Worm (Caenorhabditis elegans): ENCODE results near the gene srg-28.

The srg-28 gene

ce11 chrV:5303389-5303788, 31.3 kb upstream of the srg-28 start, which contains the start of gene ncx-2:
ncx-2 (plus strand) TSS chrV:5303689.
- TF ChIP-seq hlh-1 (tag; optimal IDR thresholded peaks at IDR 0.05): no peak
- TF ChIP-seq nhr-12 (tag; optimal IDR thresholded peaks at IDR 0.05): no peak
- no peak for TF ChIP-seq unc-120 (tag; optimal IDR thresholded peaks at IDR 0.05; ENCODE audit: poor library complexity, severe bottlenecking)
- no peak for TF ChIP-seq M03D4.4 (tag; optimal IDR thresholded peaks at IDR 0.05)

ce11 chrV:5304366-5304765, 30.3 kb upstream of the srg-28 start:
- TF ChIP-seq nhr-237 (tag; optimal IDR thresholded peaks at IDR 0.05): no peak
- TF ChIP-seq nhr-2 (tag; optimal IDR thresholded peaks at IDR 0.05): no peak
- no peak for TF ChIP-seq tbx-8 (GFP tag; optimal IDR thresholded peaks at IDR 0.05)
- TF ChIP-seq elt-1 (tag; optimal IDR thresholded peaks at IDR 0.05; ENCODE audit: borderline replicate concordance, insufficient read depth): no peak
- no peak for TF ChIP-seq lsy-2 (tag; optimal IDR thresholded peaks at IDR 0.05)
- no peak for TF ChIP-seq snpc-4 (tag; optimal IDR thresholded peaks at IDR 0.05)
- no peak for TF ChIP-seq cnd-1 (tag; optimal IDR thresholded peaks at IDR 0.05)
- TF ChIP-seq lin-13 (tag; optimal IDR thresholded peaks at IDR 0.05): no peak
- no peak for TF ChIP-seq mep-1 (tag; optimal IDR thresholded peaks at IDR 0.05)
- no peak for TF ChIP-seq pha-4 (tag; optimal IDR thresholded peaks at IDR 0.05)
- TF ChIP-seq ham-2 (GFP tag; optimal IDR thresholded peaks at IDR 0.05): no peak
- no peak for TF ChIP-seq unc-39 (tag; optimal IDR thresholded peaks at IDR 0.05)
- no peak for TF ChIP-seq blmp-1 (tag; optimal IDR thresholded peaks at IDR 0.05)
- no peak for TF ChIP-seq M03D4.4 (tag; optimal IDR thresholded peaks at IDR 0.05)
- no peak for TF ChIP-seq nhr-76 (tag; optimal IDR thresholded peaks at IDR 0.05)

ce11 chrV:5311635-5312034, 23.1 kb upstream of the srg-28 start, which contains the start of gene C10G8.4:
C10G8.4 (plus strand) TSS chrV:5311935.
- TF ChIP-seq hlh-1 (tag; optimal IDR thresholded peaks at IDR 0.05) (no peak), unc-120 (tag; optimal IDR thresholded peaks at IDR 0.05; ENCODE audit: poor library complexity, severe bottlenecking) (no peak), ztf-11 (tag; optimal IDR thresholded peaks at IDR 0.05) (no peak), unc-62 (GFP tag; optimal IDR thresholded peaks at IDR 0.05) (no peak), blmp-1 (tag; optimal IDR thresholded peaks at IDR 0.05) (no peak), lsy-2 (tag; optimal IDR thresholded peaks at IDR 0.05) (no peak), unc-39 (tag; optimal IDR thresholded peaks at IDR 0.05) (no peak), nhr-2 (tag; optimal IDR thresholded peaks at IDR 0.05) (no peak), drap-1 (GFP tag; optimal IDR thresholded peaks at IDR 0.05) (no peak), pha-4 (tag; optimal IDR thresholded peaks at IDR 0.05) (no peak), bed-3 (GFP tag; optimal IDR thresholded peaks at IDR 0.05) (no peak)

- TF ChIP-seq nhr-28 (tag; optimal IDR thresholded peaks at IDR 0.05) (no peak), nhr-2 (tag; optimal IDR thresholded peaks at IDR 0.05) (no peak), unc-62 (GFP tag; optimal IDR thresholded peaks at IDR 0.05) (no peak), bed-3 (GFP tag; optimal IDR thresholded peaks at IDR 0.05) (no peak), nhr-76 (tag; optimal IDR thresholded peaks at IDR 0.05) (no peak), drap-1 (GFP tag; optimal IDR thresholded peaks at IDR 0.05) (no peak), nhr-12 (tag; optimal IDR thresholded peaks at IDR 0.05) (no peak), flh-1 (GFP tag; optimal IDR thresholded peaks at IDR 0.05) (no peak), elt-1 (tag; optimal IDR thresholded peaks at IDR 0.05; ENCODE audit: borderline replicate concordance, insufficient read depth) (no peak), ceh-83 (GFP tag; optimal IDR thresholded peaks at IDR 0.05) (no peak), ces-1 (GFP tag; optimal IDR thresholded peaks at IDR 0.05) (no peak), snpc-4 (tag; optimal IDR thresholded peaks at IDR 0.05) (no peak), sptf-1 (tag; optimal IDR thresholded peaks at IDR 0.05) (no peak), mab-5 (tag; optimal IDR thresholded peaks at IDR 0.05) (no peak)
Observed at ce11 chrV:5312453-5312852, 22.2 kb upstream of the srg-28 start, which contains the start of gene C10G8.3. C10G8.3 (plus strand) TSS chrV:5312753.

- TF ChIP-seq ceh-39 (tag; optimal IDR thresholded peaks at IDR 0.05) (no peak), nhr-237 (tag; optimal IDR thresholded peaks at IDR 0.05) (no peak), mab-5 (tag; optimal IDR thresholded peaks at IDR 0.05) (no peak), M03D4.4 (tag; optimal IDR thresholded peaks at IDR 0.05) (no peak), mls-2 (tag; optimal IDR thresholded peaks at IDR 0.05) (no peak), ham-2 (GFP tag; optimal IDR thresholded peaks at IDR 0.05) (no peak), blmp-1 (tag; optimal IDR thresholded peaks at IDR 0.05) (no peak), nhr-2 (tag; optimal IDR thresholded peaks at IDR 0.05) (no peak), elt-3 (tag; optimal IDR thresholded peaks at IDR 0.05) (no peak), nhr-76 (tag; optimal IDR thresholded peaks at IDR 0.05) (no peak), lin-32 (GFP tag; optimal IDR thresholded peaks at IDR 0.05) (no peak), hlh-1 (tag; optimal IDR thresholded peaks at IDR 0.05) (no peak), elt-1 (tag; optimal IDR thresholded peaks at IDR 0.05; ENCODE audit: borderline replicate concordance, insufficient read depth) (no peak), unc-62 (GFP tag; optimal IDR thresholded peaks at IDR 0.05) (no peak)
Observed at ce11 chrV:5314104-5314503, 20.6 kb upstream of the srg-28 start, which contains the start of gene C10G8.2. C10G8.2 (plus strand) TSS chrV:5314404.

Measured in whole organism, mixed stage, embryonic.